Worm (Caenorhabditis elegans) whole organism, early embryonic: Measurements from ENCODE around the gene R09H10.6.

Experiments used
- B0310.2 ChIP-seq: sonication (generic microtip); optimal IDR thresholded peaks from 2 replicates; lab custom pipeline; 2016; ENCODE audit warnings: mild to moderate bottlenecking, missing genetic modification characterization, missing compliant biosample characterization
- F13C5.2 ChIP-seq: sonication (generic microtip); optimal IDR thresholded peaks from 2 replicates; lab custom pipeline; 2017; ENCODE audit warnings: mild to moderate bottlenecking, missing genetic modification characterization, inconsistent platforms, missing compliant biosample characterization
- aly-1 ChIP-seq: sonication (generic microtip); optimal IDR thresholded peaks from 2 replicates; lab custom pipeline; 2016; ENCODE audit warnings: missing genetic modification characterization, missing compliant biosample characterization
- ama-1 ChIP-seq: fragments of 150-350 bp; optimal IDR thresholded peaks from 2 replicates; lab custom pipeline; 2014
- ceh-13 ChIP-seq: fragments of 200-800 bp; sonication (Bioruptor generic); optimal IDR thresholded peaks from 2 replicates; lab custom pipeline; 2018; ENCODE audit warnings: mild to moderate bottlenecking, missing genetic modification characterization, missing compliant biosample characterization
- ceh-36 ChIP-seq: sonication (generic microtip); optimal IDR thresholded peaks from 2 replicates; lab custom pipeline; 2016; ENCODE audit warnings: missing genetic modification characterization, inconsistent platforms, missing compliant biosample characterization
- ets-7 ChIP-seq: sonication (generic microtip); optimal IDR thresholded peaks from 2 replicates; lab custom pipeline; 2016; ENCODE audit warnings: missing genotype, missing genetic modification characterization, missing compliant biosample characterization
- flt-1 ChIP-seq: fragments of 200-800 bp; sonication (Bioruptor generic); IDR thresholded peaks from 2 replicates; pipeline ENCODE4 v1.3.6; 2022; ENCODE audit warnings: missing genetic modification characterization, missing compliant biosample characterization
- hmbx-1 ChIP-seq: sonication (generic microtip); optimal IDR thresholded peaks from 2 replicates; lab custom pipeline; 2016; ENCODE audit warnings: mild to moderate bottlenecking, missing genetic modification characterization, missing compliant biosample characterization
- hmg-4 ChIP-seq: fragments of 200-800 bp; sonication (Bioruptor generic); optimal IDR thresholded peaks from 2 replicates; lab custom pipeline; 2018; ENCODE audit warnings: mild to moderate bottlenecking, missing genetic modification characterization, missing compliant biosample characterization
- hnd-1 ChIP-seq: sonication (generic microtip); optimal IDR thresholded peaks from 2 replicates; lab custom pipeline; 2016; ENCODE audit warnings: missing genetic modification characterization, missing compliant biosample characterization
- pes-1 ChIP-seq: fragments of 200-800 bp; sonication (Bioruptor generic); IDR thresholded peaks from 2 replicates; pipeline ENCODE4 v1.3.6; 2022; ENCODE audit warnings: missing genetic modification reagents, missing genetic modification characterization, missing compliant biosample characterization
- scrt-1 ChIP-seq: fragments of 200-800 bp; sonication (Bioruptor generic); IDR thresholded peaks from 2 replicates; pipeline ENCODE4 v1.3.6; 2022; ENCODE audit warnings: missing genetic modification characterization, missing compliant biosample characterization
- sea-1 ChIP-seq: fragments of 200-800 bp; sonication (Bioruptor generic); conservative IDR thresholded peaks from 2 replicates; pipeline ENCODE4 v1.3.6; 2022; ENCODE audit warnings: missing genetic modification characterization, missing compliant biosample characterization
- tbx-11 ChIP-seq: fragments of 200-800 bp; sonication (Bioruptor generic); IDR thresholded peaks from 2 replicates; pipeline ENCODE4 v1.3.6; 2022; ENCODE audit warnings: missing genetic modification characterization, missing compliant biosample characterization
- tbx-37 ChIP-seq: fragments of 200-800 bp; sonication (Bioruptor generic); conservative IDR thresholded peaks from 2 replicates; pipeline ENCODE4 v1.3.6; 2022; ENCODE audit warnings: missing genetic modification reagents, missing genetic modification characterization, missing compliant biosample characterization
- tra-4 ChIP-seq: sonication (generic microtip); optimal IDR thresholded peaks from 2 replicates; lab custom pipeline; 2017; ENCODE audit warnings: missing genetic modification characterization, missing compliant biosample characterization

The R09H10.6 gene

DNA sequence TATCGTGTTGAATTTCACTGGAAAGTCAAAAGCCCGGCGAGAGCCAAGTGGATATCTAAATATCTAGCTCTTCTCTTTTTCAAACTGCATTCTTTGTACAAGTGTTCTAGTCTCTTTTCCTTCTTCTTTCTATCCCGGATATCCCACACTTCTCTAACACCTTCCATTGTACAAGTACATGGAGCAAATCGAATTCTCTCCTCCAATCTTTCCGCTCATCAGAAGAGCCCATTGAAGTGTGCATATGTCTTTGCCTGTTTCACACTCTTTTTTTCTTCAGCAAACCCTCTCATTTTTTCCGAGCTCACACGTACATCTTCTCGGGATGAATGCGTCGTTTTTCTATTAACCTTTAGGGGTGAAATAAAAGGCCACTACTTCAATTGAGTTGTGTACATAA is 34.9 kb upstream of the R09H10.6 start:
- TF ChIP-seq tbx-37 (GFP tag; lab: Robert Waterston, UW) = no peak
- TF ChIP-seq ets-7 = no peak
- TF ChIP-seq hmbx-1 = no peak

DNA sequence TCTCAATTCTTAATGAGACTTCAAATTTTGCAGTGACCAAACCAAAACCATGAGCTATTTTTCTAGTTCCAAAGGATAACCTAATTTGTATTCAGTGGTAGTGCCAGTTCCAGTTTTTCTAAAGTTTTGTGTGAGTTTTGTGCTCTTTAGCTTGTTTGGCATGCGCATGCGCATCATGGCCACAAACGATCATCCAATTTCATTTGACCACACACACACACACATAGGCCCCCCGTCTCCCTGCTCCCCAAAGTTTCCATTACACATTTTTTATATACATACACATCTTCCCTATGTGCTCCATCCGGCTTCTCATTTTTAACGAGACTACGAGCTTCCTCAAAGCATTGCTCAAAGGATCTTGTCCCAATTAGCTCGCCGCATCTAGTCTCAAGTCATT is 33.9 kb upstream of the R09H10.6 start:
- TF ChIP-seq hnd-1 (tag; lab: Kevin White, UChicago) (no peak), hmg-4 (GFP tag; lab: Kevin White, UChicago) (no peak), hmbx-1 (no peak)

DNA sequence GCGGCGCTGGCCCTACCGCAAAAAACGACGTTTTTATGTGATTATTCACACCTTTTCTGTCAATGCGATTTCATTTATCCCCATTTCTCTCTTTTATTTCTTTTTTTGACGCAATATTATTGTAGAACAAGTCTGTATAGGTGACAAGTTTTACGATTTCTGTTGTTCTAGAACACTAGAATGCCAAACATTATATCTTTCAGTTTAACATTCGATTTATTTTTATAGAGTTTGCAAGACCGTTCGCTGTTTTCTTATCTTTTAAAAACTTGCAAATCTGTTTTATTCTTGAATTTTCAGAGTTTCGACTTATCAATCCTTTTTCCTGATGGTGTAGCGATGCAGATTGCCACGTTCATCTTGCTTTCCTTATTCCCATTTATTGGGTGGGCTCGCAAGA is 32.3 kb upstream of the R09H10.6 start, which contains the start of gene efn-2:
TSS of gene efn-2 (plus strand) at position 301 of the 400 bp plus-strand sequence.
- TF ChIP-seq ceh-13 (GFP tag; lab: Kevin White, UChicago) = no peak
- no peak for TF ChIP-seq ama-1
- no peak for TF ChIP-seq ets-7
- TF ChIP-seq pes-1 (GFP tag; lab: Robert Waterston, UW) = no peak
- no peak for TF ChIP-seq hnd-1 (tag; lab: Kevin White, UChicago)
- no peak for TF ChIP-seq hmbx-1
- no peak for TF ChIP-seq scrt-1 (GFP tag; lab: Robert Waterston, UW)
- no peak for TF ChIP-seq flt-1 (GFP tag; lab: Robert Waterston, UW)
- no peak for TF ChIP-seq hmg-4 (GFP tag; lab: Kevin White, UChicago)
- TF ChIP-seq tbx-11 (GFP tag; lab: Robert Waterston, UW) = no peak
- no peak for TF ChIP-seq tbx-37 (GFP tag; lab: Robert Waterston, UW)
- TF ChIP-seq B0310.2 = no peak
- TF ChIP-seq tra-4 (tag; lab: Kevin White, UChicago) = no peak
- no peak for TF ChIP-seq ceh-36 (tag; lab: Kevin White, UChicago)
- TF ChIP-seq aly-1 (tag; lab: Kevin White, UChicago) = no peak
- TF ChIP-seq F13C5.2 (tag; lab: Kevin White, UChicago) = no peak
- no peak for TF ChIP-seq sea-1

DNA sequence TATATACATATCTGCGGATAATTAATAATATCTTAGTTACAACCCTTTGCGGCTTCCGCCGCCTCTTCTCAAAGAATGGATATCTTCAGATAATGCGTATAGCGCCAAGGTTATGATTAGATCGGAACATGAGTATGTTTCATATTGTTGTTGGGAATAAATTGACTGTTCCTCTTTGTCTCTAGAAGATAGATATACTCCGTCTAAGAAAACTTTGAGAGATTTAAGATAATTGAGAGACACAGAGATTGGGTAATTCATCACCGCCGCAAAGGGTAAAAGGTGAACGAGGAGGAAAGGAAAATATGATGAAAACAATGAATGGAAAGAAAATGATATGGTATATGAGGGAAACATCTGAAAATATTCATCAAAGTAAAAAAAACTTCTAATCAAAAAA is 31.8 kb upstream of the R09H10.6 start:
- no peak for TF ChIP-seq F13C5.2 (tag; lab: Kevin White, UChicago)
- no peak for TF ChIP-seq scrt-1 (GFP tag; lab: Robert Waterston, UW)
- no peak for TF ChIP-seq hmbx-1
- no peak for TF ChIP-seq ceh-13 (GFP tag; lab: Kevin White, UChicago)
- TF ChIP-seq B0310.2 = no peak
- no peak for TF ChIP-seq tbx-11 (GFP tag; lab: Robert Waterston, UW)
- TF ChIP-seq tra-4 (tag; lab: Kevin White, UChicago) = no peak
- TF ChIP-seq ceh-36 (tag; lab: Kevin White, UChicago) = no peak
- no peak for TF ChIP-seq tbx-37 (GFP tag; lab: Robert Waterston, UW)
- no peak for TF ChIP-seq ets-7
- TF ChIP-seq flt-1 (GFP tag; lab: Robert Waterston, UW) = no peak
- TF ChIP-seq hmg-4 (GFP tag; lab: Kevin White, UChicago) = no peak
- no peak for TF ChIP-seq hnd-1 (tag; lab: Kevin White, UChicago)
- no peak for TF ChIP-seq sea-1
- TF ChIP-seq pes-1 (GFP tag; lab: Robert Waterston, UW) = no peak
- no peak for TF ChIP-seq aly-1 (tag; lab: Kevin White, UChicago)

DNA sequence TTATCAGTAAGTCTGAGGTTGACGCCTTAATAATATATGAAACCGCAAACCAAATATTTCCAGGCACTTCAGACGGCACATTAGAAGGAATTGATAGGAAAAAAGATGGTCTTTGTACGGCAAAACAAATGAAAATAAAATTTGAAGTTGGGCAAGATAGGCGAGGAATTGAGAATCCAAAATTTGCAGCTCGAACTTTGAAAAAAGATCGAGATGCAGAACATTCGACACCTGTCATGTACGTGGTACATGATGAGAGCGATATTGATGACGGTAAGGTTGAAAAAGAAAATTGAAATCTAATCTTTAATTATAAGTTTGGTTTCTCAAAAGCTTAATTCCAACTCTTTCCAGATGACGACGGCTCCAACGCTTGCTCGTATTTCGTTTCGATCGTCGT is 30.8 kb upstream of the R09H10.6 start:
- TF ChIP-seq ama-1 (no peak), pes-1 (GFP tag; lab: Robert Waterston, UW) (no peak), F13C5.2 (tag; lab: Kevin White, UChicago) (no peak), flt-1 (GFP tag; lab: Robert Waterston, UW) (no peak), tbx-37 (GFP tag; lab: Robert Waterston, UW) (no peak), aly-1 (tag; lab: Kevin White, UChicago) (no peak), sea-1 (no peak), ets-7 (no peak), ceh-36 (tag; lab: Kevin White, UChicago) (no peak), hnd-1 (tag; lab: Kevin White, UChicago) (no peak), scrt-1 (GFP tag; lab: Robert Waterston, UW) (no peak), hmbx-1 (no peak), B0310.2 (no peak), hmg-4 (GFP tag; lab: Kevin White, UChicago) (no peak), ceh-13 (GFP tag; lab: Kevin White, UChicago) (no peak), tbx-11 (GFP tag; lab: Robert Waterston, UW) (no peak), tra-4 (tag; lab: Kevin White, UChicago) (no peak)

DNA sequence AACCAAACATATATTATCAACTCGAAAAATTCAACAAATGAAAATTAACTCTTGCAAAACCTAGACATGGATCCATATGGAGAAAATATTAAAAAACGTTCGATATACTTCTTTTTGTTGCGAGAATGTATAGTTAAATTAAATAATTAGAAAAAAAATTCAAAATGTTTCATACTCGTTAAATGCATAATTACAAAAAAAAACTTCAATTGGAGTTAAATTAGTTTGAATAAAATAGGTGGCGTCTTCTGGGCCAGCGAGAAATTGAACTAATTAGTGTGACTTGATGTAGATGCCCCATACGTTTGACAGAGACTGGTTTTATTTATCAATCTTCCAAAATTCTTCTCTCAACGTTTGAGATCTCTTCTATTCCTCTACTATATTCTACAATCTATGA is 30.0 kb upstream of the R09H10.6 start, which contains the start of gene lgc-43:
TSS of gene lgc-43 (plus strand) at position 301 of the 400 bp plus-strand sequence.
- TF ChIP-seq B0310.2 = no peak
- no peak for TF ChIP-seq scrt-1 (GFP tag; lab: Robert Waterston, UW)
- no peak for TF ChIP-seq ceh-36 (tag; lab: Kevin White, UChicago)
- TF ChIP-seq hnd-1 (tag; lab: Kevin White, UChicago) = no peak
- TF ChIP-seq tbx-11 (GFP tag; lab: Robert Waterston, UW) = no peak
- no peak for TF ChIP-seq sea-1
- TF ChIP-seq tbx-37 (GFP tag; lab: Robert Waterston, UW) = no peak

DNA sequence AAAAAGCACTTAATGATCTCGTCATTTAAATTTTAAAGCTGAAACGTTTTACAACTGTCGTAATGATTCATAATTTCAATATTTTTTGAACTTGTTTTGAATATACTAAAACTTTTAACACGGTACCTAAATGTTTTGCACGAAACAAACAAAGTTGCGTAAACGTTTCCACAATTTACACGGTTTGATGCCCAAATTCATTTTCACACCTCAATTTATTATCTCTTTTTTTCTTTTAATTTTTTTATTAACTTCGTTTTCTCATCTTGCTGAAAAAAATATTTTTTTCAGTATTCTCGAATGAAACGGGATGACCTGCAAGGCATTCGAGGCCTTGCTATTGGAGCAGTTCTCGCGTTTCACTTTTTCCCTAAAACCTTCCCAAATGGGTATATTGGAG is 24.1 kb upstream of the R09H10.6 start, which contains the start of gene oac-8:
TSS of gene oac-8 (plus strand) at position 301 of the 400 bp plus-strand sequence.
- TF ChIP-seq sea-1 (no peak), hnd-1 (tag; lab: Kevin White, UChicago) (no peak), F13C5.2 (tag; lab: Kevin White, UChicago) (no peak), hmbx-1 (no peak), aly-1 (tag; lab: Kevin White, UChicago) (no peak), hmg-4 (GFP tag; lab: Kevin White, UChicago) (no peak), pes-1 (GFP tag; lab: Robert Waterston, UW) (no peak), ceh-36 (tag; lab: Kevin White, UChicago) (no peak)

DNA sequence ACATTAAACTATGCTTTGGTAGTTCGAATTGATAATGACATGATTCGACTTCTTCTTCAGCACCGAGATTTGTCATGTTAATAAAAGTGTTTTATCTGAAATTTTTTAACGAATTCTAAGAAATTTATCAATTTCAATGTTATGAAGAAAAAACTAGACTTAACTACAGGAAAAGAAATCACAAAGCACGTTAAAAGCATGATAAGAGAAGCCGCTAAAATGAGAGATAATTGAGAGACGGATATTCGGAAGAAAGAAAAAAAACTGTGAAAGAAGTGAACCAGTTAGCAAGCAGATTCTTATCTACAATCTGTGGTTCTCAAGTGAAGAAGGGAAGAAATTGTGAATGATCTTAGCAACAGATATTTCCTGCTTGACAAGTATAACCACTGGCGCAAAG is 19.3 kb upstream of the R09H10.6 start, which contains the start of gene C43F9.4:
TSS of gene C43F9.4 (minus strand) at position 101 of the 400 bp plus-strand sequence.
- TF ChIP-seq ets-7 = no peak
- no peak for TF ChIP-seq aly-1 (tag; lab: Kevin White, UChicago)
- no peak for TF ChIP-seq tbx-37 (GFP tag; lab: Robert Waterston, UW)
- TF ChIP-seq ceh-36 (tag; lab: Kevin White, UChicago) = no peak
- no peak for TF ChIP-seq hmg-4 (GFP tag; lab: Kevin White, UChicago)
- no peak for TF ChIP-seq hnd-1 (tag; lab: Kevin White, UChicago)
- no peak for TF ChIP-seq F13C5.2 (tag; lab: Kevin White, UChicago)
- no peak for TF ChIP-seq hmbx-1
